Fruit fly (Drosophila melanogaster) whole organism, wandering third instar larva: Measurements from ENCODE around the gene GILT3.

Source experiments
- Abd-B ChIP-seq: fragments of >200 bp; optimal IDR thresholded peaks from 2 replicates; lab custom pipeline; 2017; ENCODE audit warnings: missing biosample characterization, missing genetic modification characterization
- CG32264 ChIP-seq: fragments of 200-800 bp; sonication (Bioruptor generic); optimal IDR thresholded peaks from 2 replicates; lab custom pipeline; 2016; ENCODE audit warnings: missing biosample characterization, missing genetic modification characterization
- CG9705 ChIP-seq: fragments of 200-800 bp; sonication (Bioruptor generic); optimal IDR thresholded peaks from 2 replicates; lab custom pipeline; 2018; ENCODE audit warnings: missing biosample characterization, mild to moderate bottlenecking, missing genetic modification characterization
- CrebA ChIP-seq: fragments of 200-800 bp; sonication (Bioruptor generic); optimal IDR thresholded peaks from 2 replicates; lab custom pipeline; 2016; ENCODE audit warnings: missing biosample characterization, mild to moderate bottlenecking, missing genetic modification characterization, borderline replicate concordance
- Dfd ChIP-seq: fragments of >200 bp; optimal IDR thresholded peaks from 2 replicates; lab custom pipeline; 2017; ENCODE audit warnings: missing biosample characterization, missing genetic modification characterization
- Dif ChIP-seq: fragments of 200-275, 200-300 bp; sonication (Bioruptor generic); optimal IDR thresholded peaks from 2 replicates; lab custom pipeline; 2018; ENCODE audit warnings: missing biosample characterization, missing genetic modification characterization; ENCODE audit not compliant: partially characterized antibody
- GATAd ChIP-seq: sonication (Bioruptor generic); optimal IDR thresholded peaks from 2 replicates; lab custom pipeline; 2016; ENCODE audit warnings: missing biosample characterization, missing genetic modification characterization
- HLH106 ChIP-seq: fragments of 200-800 bp; optimal IDR thresholded peaks from 3 replicates; lab custom pipeline; 2019; ENCODE audit warnings: missing biosample characterization, mild to moderate bottlenecking, missing genetic modification characterization, moderate library complexity
- Hr78 ChIP-seq: fragments of >200 bp; optimal IDR thresholded peaks from 2 replicates; lab custom pipeline; 2017; ENCODE audit warnings: missing biosample characterization, missing genetic modification characterization
- Jra ChIP-seq: sonication (Bioruptor generic); optimal IDR thresholded peaks from 2 replicates; lab custom pipeline; 2016; ENCODE audit warnings: missing biosample characterization, missing genetic modification characterization
- Mio ChIP-seq: sonication (Bioruptor generic); optimal IDR thresholded peaks from 2 replicates; lab custom pipeline; 2016; ENCODE audit warnings: missing biosample characterization, missing genetic modification characterization
- Myc ChIP-seq: fragments of >200 bp; optimal IDR thresholded peaks from 2 replicates; lab custom pipeline; 2017
- N ChIP-seq: fragments of >200 bp; optimal IDR thresholded peaks from 2 replicates; lab custom pipeline; 2018; ENCODE audit warnings: missing biosample characterization, missing external identifiers, missing genetic modification characterization
- OdsH ChIP-seq: fragments of 200-800 bp; sonication (Bioruptor generic); optimal IDR thresholded peaks from 2 replicates; lab custom pipeline; 2016; ENCODE audit warnings: missing biosample characterization, mild to moderate bottlenecking, missing genetic modification characterization
- Rel ChIP-seq, 2 experiments: fragments of 200-800 bp; sonication (Bioruptor generic) in 1 of 2; optimal IDR thresholded peaks; 2 replicates in 1 of 2; 3 replicates in 1 of 2; lab custom pipeline; 2016 to 2019; ENCODE audit warnings: mild to moderate bottlenecking in 2 of 2, missing biosample characterization in 2 of 2, missing genetic modification characterization in 2 of 2, moderate library complexity in 1 of 2
- Sp1 ChIP-seq: fragments of 200-800 bp; sonication (Bioruptor generic); optimal IDR thresholded peaks from 3 replicates; lab custom pipeline; 2019; ENCODE audit warnings: missing biosample characterization, mild to moderate bottlenecking, missing genetic modification characterization, moderate library complexity
- Vsx2 ChIP-seq: fragments of 200-300, 225-300 bp; sonication (Bioruptor generic); optimal IDR thresholded peaks from 2 replicates; lab custom pipeline; 2018; ENCODE audit warnings: missing biosample characterization, missing genetic modification characterization; ENCODE audit not compliant: partially characterized antibody
- br ChIP-seq: fragments of 200-800 bp; sonication (Bioruptor generic); optimal IDR thresholded peaks from 2 replicates; lab custom pipeline; 2016; ENCODE audit warnings: missing biosample characterization, missing genetic modification characterization
- brk ChIP-seq: fragments of 200-800 bp; sonication (Bioruptor generic); optimal IDR thresholded peaks from 2 replicates; lab custom pipeline; 2016; ENCODE audit warnings: missing biosample characterization, mild to moderate bottlenecking, missing genetic modification characterization
- dl ChIP-seq, 2 experiments: fragments of 175-275, 200-275 bp in 1 of 2; fragments of 200-275 bp in 1 of 2; sonication (Bioruptor generic); optimal IDR thresholded peaks; lab custom pipeline; 2018; ENCODE audit warnings: mild to moderate bottlenecking in 2 of 2, missing biosample characterization in 2 of 2, missing genetic modification characterization in 2 of 2, moderate library complexity in 2 of 2; ENCODE audit not compliant: partially characterized antibody in 2 of 2, insufficient read depth in 1 of 2
- dmrt93B ChIP-seq: fragments of 200-800 bp; sonication (Bioruptor generic); optimal IDR thresholded peaks from 2 replicates; lab custom pipeline; 2018; ENCODE audit warnings: missing biosample characterization, mild to moderate bottlenecking, missing genetic modification characterization
- dsf ChIP-seq: sonication (Bioruptor generic); optimal IDR thresholded peaks from 2 replicates; lab custom pipeline; 2016; ENCODE audit warnings: missing biosample characterization, missing genetic modification characterization, borderline replicate concordance
- ey ChIP-seq: fragments of 200-800 bp; sonication (Bioruptor generic); optimal IDR thresholded peaks from 2 replicates; lab custom pipeline; 2016; ENCODE audit warnings: missing biosample characterization, missing genetic modification characterization
- foxo ChIP-seq, 2 experiments: fragments of 200-800 bp; sonication (Bioruptor generic); optimal IDR thresholded peaks; 2 replicates in 1 of 2; 3 replicates in 1 of 2; lab custom pipeline; 2016 to 2017; ENCODE audit warnings: missing biosample characterization in 2 of 2, missing genetic modification characterization in 2 of 2
- fru ChIP-seq: fragments of 200-800 bp; sonication (Bioruptor generic); optimal IDR thresholded peaks from 3 replicates; lab custom pipeline; 2016; ENCODE audit warnings: missing biosample characterization, mild to moderate bottlenecking, missing genetic modification characterization
- h ChIP-seq: fragments of 200-800 bp; sonication (Bioruptor generic); optimal IDR thresholded peaks from 3 replicates; lab custom pipeline; 2016; ENCODE audit warnings: missing biosample characterization, mild to moderate bottlenecking, missing genetic modification characterization
- jim ChIP-seq: fragments of 175-275, 200-325 bp; sonication (Bioruptor generic); optimal IDR thresholded peaks from 2 replicates; lab custom pipeline; 2016; ENCODE audit warnings: missing biosample characterization, mild to moderate bottlenecking, missing genetic modification characterization
- pan ChIP-seq: fragments of >200 bp; optimal IDR thresholded peaks from 2 replicates; lab custom pipeline; 2017
- psq ChIP-seq: fragments of 200-800 bp; sonication (Bioruptor generic); optimal IDR thresholded peaks from 3 replicates; lab custom pipeline; 2017; ENCODE audit warnings: missing biosample characterization, mild to moderate bottlenecking, missing genetic modification characterization, moderate library complexity
- rgr ChIP-seq: fragments of 200-800 bp; sonication (Bioruptor generic); optimal IDR thresholded peaks from 3 replicates; lab custom pipeline; 2016; ENCODE audit warnings: missing biosample characterization, mild to moderate bottlenecking, missing genetic modification characterization
- sage ChIP-seq: fragments of 200-800 bp; sonication (Bioruptor generic); optimal IDR thresholded peaks from 2 replicates; lab custom pipeline; 2016; ENCODE audit warnings: missing biosample characterization, mild to moderate bottlenecking, missing genetic modification characterization
- sv ChIP-seq: fragments of 200-800 bp; sonication (Bioruptor generic); optimal IDR thresholded peaks from 3 replicates; lab custom pipeline; 2016; ENCODE audit warnings: missing biosample characterization, missing genetic modification characterization
- tai ChIP-seq: sonication (Bioruptor generic); optimal IDR thresholded peaks from 2 replicates; lab custom pipeline; 2016; ENCODE audit warnings: missing biosample characterization, missing genetic modification characterization
- usp ChIP-seq: fragments of >200 bp; optimal IDR thresholded peaks from 2 replicates; lab custom pipeline; 2017; ENCODE audit warnings: missing biosample characterization, missing genetic modification characterization
- woc ChIP-seq: sonication (Bioruptor generic); optimal IDR thresholded peaks from 2 replicates; lab custom pipeline; 2016; ENCODE audit warnings: missing biosample characterization, mild to moderate bottlenecking, missing genetic modification characterization

Gene GILT3

dm6 chr3R:23674369-23674768, 2.8 kb upstream of the GILT3 start:
- TF ChIP-seq brk (GFP tag; lab: Kevin White, UChicago), result no peak
- no peak for TF ChIP-seq CrebA (GFP tag; lab: Kevin White, UChicago)
- no peak for TF ChIP-seq Myc (lab: Kevin White, UChicago)
- TF ChIP-seq woc (GFP tag; lab: Kevin White, UChicago), result no peak
- no peak for TF ChIP-seq dsf (GFP tag; lab: Kevin White, UChicago)
- TF ChIP-seq sage (GFP tag; lab: Kevin White, UChicago), result no peak
- no peak for TF ChIP-seq OdsH (GFP tag; lab: Kevin White, UChicago)
- TF ChIP-seq Mio (GFP tag; lab: Kevin White, UChicago), result no peak
- TF ChIP-seq Abd-B (GFP tag; lab: Kevin White, UChicago), result no peak
- no peak for TF ChIP-seq ey (GFP tag; lab: Kevin White, UChicago)
- no peak for TF ChIP-seq dl (GFP tag; optimal IDR thresholded peaks at IDR 0.05; lab: Kevin White, UChicago; ENCODE audit: insufficient read depth in 1 of 2, partially characterized antibody in 2 of 2)
- no peak for TF ChIP-seq Sp1 (GFP tag; lab: Kevin White, UChicago)
- no peak for TF ChIP-seq dmrt93B
- no peak for TF ChIP-seq br
- TF ChIP-seq Hr78, result no peak
- TF ChIP-seq Rel (GFP tag; optimal IDR thresholded peaks at IDR 0.05; lab: Kevin White, UChicago), result no peak
- no peak for TF ChIP-seq Rel (tag; optimal IDR thresholded peaks at IDR 0.05; lab: Kevin White, UChicago)
- TF ChIP-seq usp, result no peak
- TF ChIP-seq jim (GFP tag; lab: Kevin White, UChicago), result no peak

- TF ChIP-seq br (no peak), dmrt93B (no peak), rgr (GFP tag; lab: Kevin White, UChicago) (no peak), tai (GFP tag; lab: Kevin White, UChicago) (no peak), GATAd (GFP tag; lab: Kevin White, UChicago) (no peak), pan (no peak), fru (GFP tag; lab: Kevin White, UChicago) (no peak), jim (GFP tag; lab: Kevin White, UChicago) (no peak), Abd-B (GFP tag; lab: Kevin White, UChicago) (no peak), Dif (no peak), sv (no peak), dsf (GFP tag; lab: Kevin White, UChicago) (no peak), CrebA (GFP tag; lab: Kevin White, UChicago) (no peak), Vsx2 (GFP tag; lab: Kevin White, UChicago) (no peak), sage (GFP tag; lab: Kevin White, UChicago) (no peak), brk (GFP tag; lab: Kevin White, UChicago) (no peak), usp (no peak), Dfd (GFP tag; lab: Kevin White, UChicago) (no peak), foxo (GFP tag; optimal IDR thresholded peaks at IDR 0.05; lab: Kevin White, UChicago) (no peak), N (no peak)
Observed at dm6 chr3R:23675646-23676045, 1.5 kb upstream of the GILT3 start.

dm6 chr3R:23678349-23679193, 1.4 kb downstream of the GILT3 start, which contains the start of gene GILT2:
Gene GILT2 (plus strand): TSS chr3R:23678895.
- peak; percentile 8 for TF ChIP-seq GATAd (GFP tag; lab: Kevin White, UChicago)
- peak in 1 of 2 experiments; percentile 91 for TF ChIP-seq foxo (GFP tag; optimal IDR thresholded peaks at IDR 0.05; lab: Kevin White, UChicago)
- TF ChIP-seq tai (GFP tag; lab: Kevin White, UChicago), result no peak
- peak; percentile 85 for TF ChIP-seq sv
- no peak for TF ChIP-seq woc (GFP tag; lab: Kevin White, UChicago)
- peak; percentile 91 for TF ChIP-seq rgr (GFP tag; lab: Kevin White, UChicago)
- peak; percentile 87 for TF ChIP-seq HLH106 (tag; lab: Kevin White, UChicago)
- TF ChIP-seq CrebA (GFP tag; lab: Kevin White, UChicago), result peak; percentile 28
- TF ChIP-seq CG32264 (GFP tag; lab: Kevin White, UChicago), result peak; percentile 45
- no peak for TF ChIP-seq usp
- no peak for TF ChIP-seq Abd-B (GFP tag; lab: Kevin White, UChicago)
- TF ChIP-seq Sp1 (GFP tag; lab: Kevin White, UChicago), result peak; percentile 91
- peak; percentile 90 for TF ChIP-seq h (GFP tag; lab: Kevin White, UChicago)
- no peak for TF ChIP-seq Mio (GFP tag; lab: Kevin White, UChicago)
- peak; percentile 53 for TF ChIP-seq Dif
- peak; percentile 66 for TF ChIP-seq CG9705 (GFP tag; lab: Kevin White, UChicago)
- peak; percentile 86 for TF ChIP-seq psq (GFP tag; lab: Kevin White, UChicago)
- peak; percentile 83 for TF ChIP-seq dmrt93B
- TF ChIP-seq OdsH (GFP tag; lab: Kevin White, UChicago), result peak; percentile 89
- peak; percentile 81 for TF ChIP-seq br
- TF ChIP-seq fru (GFP tag; lab: Kevin White, UChicago), result peak; percentile 88
- peak; percentile 79 for TF ChIP-seq ey (GFP tag; lab: Kevin White, UChicago)
- peak; percentile 39 for TF ChIP-seq Jra (GFP tag; lab: Kevin White, UChicago)
- peak; percentile 87 for TF ChIP-seq sage (GFP tag; lab: Kevin White, UChicago)
- peak; percentile 57 for TF ChIP-seq Vsx2 (GFP tag; lab: Kevin White, UChicago)
- peak; percentile 3 for TF ChIP-seq Rel (GFP tag; optimal IDR thresholded peaks at IDR 0.05; lab: Kevin White, UChicago)
- peak; percentile 65 for TF ChIP-seq Rel (tag; optimal IDR thresholded peaks at IDR 0.05; lab: Kevin White, UChicago)
- TF ChIP-seq dl (GFP tag; optimal IDR thresholded peaks at IDR 0.05; lab: Kevin White, UChicago; ENCODE audit: insufficient read depth in 1 of 2, partially characterized antibody in 2 of 2), result no peak
